Worm (Caenorhabditis elegans): ENCODE measurements around the gene atg-13.

Gene atg-13

ce11 chrIII:8144574-8145065, 13.4 kb downstream of the atg-13 start, which contains the start of the genes C14B9.8 and mrpl-18:
Gene C14B9.8, minus strand, starts transcription at chrIII:8144629.
Gene mrpl-18, plus strand, starts transcription at chrIII:8145015.
- TF ChIP-seq egrh-3 (GFP tag; IDR thresholded peaks at IDR 0.05) (no peak), nhr-27 (tag; optimal IDR thresholded peaks at IDR 0.05) (no peak), attf-5 (GFP tag; optimal IDR thresholded peaks at IDR 0.05) (no peak), sptf-2 (GFP tag; optimal IDR thresholded peaks at IDR 0.05) (no peak), ztf-18 (tag; optimal IDR thresholded peaks at IDR 0.05) (no peak), ceh-91 (GFP tag; IDR thresholded peaks at IDR 0.05) (no peak), dox-1 (GFP tag; IDR thresholded peaks at IDR 0.05) (no peak), lin-40 (tag; optimal IDR thresholded peaks at IDR 0.05) (peak; percentile 27), Y67H2A.10 (GFP tag; conservative IDR thresholded peaks at IDR 0.05) (no peak), rec-8 (tag; optimal IDR thresholded peaks at IDR 0.05) (peak; percentile 21 to 53), ceh-27 (GFP tag; optimal IDR thresholded peaks at IDR 0.05) (peak; percentile 38), F10E7.11 (tag; optimal IDR thresholded peaks at IDR 0.05) (no peak), B0035.1 (tag; optimal IDR thresholded peaks at IDR 0.05) (no peak), ccch-3 (GFP tag; optimal IDR thresholded peaks at IDR 0.05) (no peak), bed-2 (GFP tag; IDR thresholded peaks at IDR 0.05) (0 out of 2 replicates have a peak, but pooled peaks have one; percentile 31), efl-1 (GFP tag; optimal IDR thresholded peaks at IDR 0.05) (no peak), F22D6.2 (tag; optimal IDR thresholded peaks at IDR 0.05) (no peak), tbp1 (GFP tag; optimal IDR thresholded peaks at IDR 0.05) (no peak), madf-6 (GFP tag; IDR thresholded peaks at IDR 0.05) (no peak; the same call in 1 of the 2 replicates), nfya-1 (tag; optimal IDR thresholded peaks at IDR 0.05; ENCODE audit: borderline replicate concordance, insufficient read depth) (no peak), F57A8.1 (GFP tag; optimal IDR thresholded peaks at IDR 0.05) (no peak), snpc-1.1 (tag; optimal IDR thresholded peaks at IDR 0.05; ENCODE audit: insufficient read depth) (no peak), egl-18 (GFP tag; IDR thresholded peaks at IDR 0.05) (no peak), nfya-2 (GFP tag; IDR thresholded peaks at IDR 0.05) (no peak), attf-6 (GFP tag; IDR thresholded peaks at IDR 0.05) (no peak), K12H6.12 (tag; optimal IDR thresholded peaks at IDR 0.05) (peak; percentile 35), bed-1 (GFP tag; IDR thresholded peaks at IDR 0.05) (no peak), athp-1 (tag; optimal IDR thresholded peaks at IDR 0.05) (no peak), aptf-2 (GFP tag; conservative IDR thresholded peaks at IDR 0.05) (no peak), C17E4.6 (GFP tag; IDR thresholded peaks at IDR 0.05) (no peak), nhr-90 (tag; optimal IDR thresholded peaks at IDR 0.05) (no peak), B0336.3 (GFP tag; IDR thresholded peaks at IDR 0.05) (no peak), lin-26 (GFP tag; IDR thresholded peaks at IDR 0.05) (no peak), rcor-1 (GFP tag; IDR thresholded peaks at IDR 0.05) (peak; percentile 51; the same call in 1 of the 2 replicates), snpc-1.3 (tag; optimal IDR thresholded peaks at IDR 0.05; ENCODE audit: insufficient read depth) (no peak), hsf-1 (GFP tag; IDR thresholded peaks at IDR 0.05) (no peak), xnd-1 (tag; optimal IDR thresholded peaks at IDR 0.05) (no peak), dpff-1 (tag; optimal IDR thresholded peaks at IDR 0.05) (no peak), nfyb-1 (GFP tag; IDR thresholded peaks at IDR 0.05) (no peak), ceh-40 (GFP tag; IDR thresholded peaks at IDR 0.05) (no peak), mel-28 (tag; optimal IDR thresholded peaks at IDR 0.05; ENCODE audit: borderline replicate concordance) (no peak), egl-44 (GFP tag; IDR thresholded peaks at IDR 0.05) (no peak), pbrm-1 (GFP tag; IDR thresholded peaks at IDR 0.05) (no peak), Y95B8A.8 (GFP tag; IDR thresholded peaks at IDR 0.05) (no peak), D2030.7 (GFP tag; IDR thresholded peaks at IDR 0.05) (peak; percentile 46; the same call in 1 of the 2 replicates), mes-4 (tag; optimal IDR thresholded peaks at IDR 0.05) (no peak), akir-1 (GFP tag; optimal IDR thresholded peaks at IDR 0.05) (no peak), repo-1 (tag; optimal IDR thresholded peaks at IDR 0.05) (no peak)
